Fruit fly (Drosophila melanogaster) whole organism, pupa: ENCODE measurements around the gene CG31109.

Source experiments
- CG12605 ChIP-seq: fragments of 200-800 bp; sonication (Bioruptor generic); IDR thresholded peaks from 2 replicates; pipeline ENCODE4 v1.3.6; 2022; ENCODE audit warnings: missing biosample characterization, missing genetic modification characterization
- CG13204 ChIP-seq: fragments of 200-800 bp; sonication (Bioruptor generic); optimal IDR thresholded peaks from 2 replicates; lab custom pipeline; 2018; ENCODE audit warnings: missing biosample characterization, mild to moderate bottlenecking, missing genetic modification characterization, moderate library complexity
- CG14655 ChIP-seq: fragments of 200-800 bp; sonication (Bioruptor generic); optimal IDR thresholded peaks from 3 replicates; lab custom pipeline; 2017; ENCODE audit warnings: mild to moderate bottlenecking, missing biosample characterization, missing genetic modification reagents, missing genetic modification characterization
- CG15710 ChIP-seq: fragments of 200-800 bp; sonication (Bioruptor generic); optimal IDR thresholded peaks from 2 replicates; lab custom pipeline; 2018; ENCODE audit warnings: missing biosample characterization, mild to moderate bottlenecking, missing genetic modification characterization, moderate library complexity
- CG32121 ChIP-seq: fragments of 200-800 bp; sonication (Bioruptor generic); IDR thresholded peaks from 2 replicates; pipeline ENCODE4 v1.3.6; 2022; ENCODE audit warnings: missing biosample characterization, missing genetic modification characterization
- CG34367 ChIP-seq: fragments of 200-800 bp; sonication (Bioruptor generic); optimal IDR thresholded peaks from 2 replicates; lab custom pipeline; 2018; ENCODE audit warnings: missing biosample characterization, mild to moderate bottlenecking, missing genetic modification characterization
- CG4496 ChIP-seq: fragments of 200-800 bp; sonication (Bioruptor generic); IDR thresholded peaks from 3 replicates; pipeline ENCODE4 v1.3.6; 2022; ENCODE audit warnings: missing biosample characterization, missing genetic modification characterization
- CG8301 ChIP-seq: fragments of 200-800 bp; sonication (Bioruptor generic); optimal IDR thresholded peaks from 2 replicates; lab custom pipeline; 2018; ENCODE audit warnings: missing biosample characterization, mild to moderate bottlenecking, missing genetic modification characterization
- D1 ChIP-seq: fragments of 200-800 bp; sonication (Bioruptor generic); optimal IDR thresholded peaks from 2 replicates; lab custom pipeline; 2018; ENCODE audit warnings: missing biosample characterization, mild to moderate bottlenecking, missing genetic modification characterization, moderate library complexity
- EcR ChIP-seq: fragments of 200-800 bp; sonication (Bioruptor generic); optimal IDR thresholded peaks from 3 replicates; lab custom pipeline; 2019; ENCODE audit warnings: missing biosample characterization, missing genetic modification characterization, mild to moderate bottlenecking, moderate library complexity, missing genetic modification reagents
- Ets98B ChIP-seq: fragments of 200-800 bp; sonication (Bioruptor generic); IDR thresholded peaks from 2 replicates; pipeline ENCODE4 v1.3.6; 2022; ENCODE audit warnings: missing biosample characterization, missing genetic modification characterization
- Pif1A ChIP-seq: fragments of 200-800 bp; sonication (Bioruptor generic); optimal IDR thresholded peaks from 3 replicates; lab custom pipeline; 2016; ENCODE audit warnings: missing biosample characterization, missing genetic modification characterization
- rn ChIP-seq: fragments of 200-800 bp; sonication (Bioruptor generic); IDR thresholded peaks from 2 replicates; pipeline ENCODE4 v1.3.6; 2022; ENCODE audit warnings: missing biosample characterization, missing genetic modification characterization

DNA sequence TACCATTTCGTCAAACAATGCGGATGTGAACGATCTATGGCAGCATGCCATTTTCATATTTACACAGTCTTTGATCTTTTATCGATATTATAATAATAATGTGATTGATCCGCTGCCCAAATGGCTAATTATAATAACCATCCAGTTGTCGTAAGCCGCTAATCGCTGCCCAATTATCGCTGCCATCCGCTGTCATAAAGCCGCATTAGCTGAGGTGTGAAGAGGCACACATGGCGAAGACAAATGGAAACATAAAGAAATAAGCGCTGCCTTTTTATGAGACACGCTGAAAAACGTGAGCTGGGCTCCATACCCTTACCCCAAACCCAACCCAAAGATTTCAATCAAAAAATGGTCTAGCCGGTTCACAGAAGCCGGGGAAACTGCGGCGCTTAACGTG lies 42.4 kb downstream of the CG31109 start:
- TF ChIP-seq EcR, result no peak
- TF ChIP-seq CG8301 (tag; lab: Kevin White, UChicago), result no peak
- no peak for TF ChIP-seq D1 (tag; lab: Kevin White, UChicago)
- no peak for TF ChIP-seq Pif1A (GFP tag; lab: Kevin White, UChicago)
- no peak for TF ChIP-seq CG32121 (GFP tag; lab: Robert Waterston, UW)
- no peak for TF ChIP-seq CG13204
- no peak for TF ChIP-seq CG14655 (GFP tag; lab: Kevin White, UChicago)
- no peak for TF ChIP-seq Ets98B (GFP tag; lab: Robert Waterston, UW)
- TF ChIP-seq CG12605 (GFP tag; lab: Robert Waterston, UW), result no peak
- TF ChIP-seq rn (GFP tag; lab: Robert Waterston, UW), result no peak
- TF ChIP-seq CG4496 (GFP tag; lab: Robert Waterston, UW), result no peak
- TF ChIP-seq CG34367 (tag; lab: Kevin White, UChicago), result no peak
- no peak for TF ChIP-seq CG15710 (tag; lab: Kevin White, UChicago)
